Worm (Caenorhabditis elegans): ENCODE data around the gene F16H6.8.

- no peak for TF ChIP-seq lim-7 (GFP tag; IDR thresholded peaks at IDR 0.05)
- no peak for TF ChIP-seq ceh-82 (tag; optimal IDR thresholded peaks at IDR 0.05)
- no peak for TF ChIP-seq ctbp-1 (GFP tag; IDR thresholded peaks at IDR 0.05)
- TF ChIP-seq ces-1 (GFP tag; optimal IDR thresholded peaks at IDR 0.05): no peak
- TF ChIP-seq lin-15B (tag; optimal IDR thresholded peaks at IDR 0.05): no peak
- TF ChIP-seq ama-1 (optimal IDR thresholded peaks at IDR 0.05): no peak
- no peak for TF ChIP-seq zag-1 (tag; optimal IDR thresholded peaks at IDR 0.05)
- no peak for TF ChIP-seq lin-39 (tag; optimal IDR thresholded peaks at IDR 0.05)
- TF ChIP-seq ztf-11 (tag; optimal IDR thresholded peaks at IDR 0.05): no peak
- peak; percentile 68 for TF ChIP-seq nhr-28 (tag; optimal IDR thresholded peaks at IDR 0.05)
Observed at ce11 chrV:18241328-18241727, 25.3 kb upstream of the F16H6.8 start, which contains the start of gene R10E8.8.

Measured in whole organism, L4 larva.